Worm (Caenorhabditis elegans): Measurements from ENCODE around the gene K12H6.7.

DNA sequence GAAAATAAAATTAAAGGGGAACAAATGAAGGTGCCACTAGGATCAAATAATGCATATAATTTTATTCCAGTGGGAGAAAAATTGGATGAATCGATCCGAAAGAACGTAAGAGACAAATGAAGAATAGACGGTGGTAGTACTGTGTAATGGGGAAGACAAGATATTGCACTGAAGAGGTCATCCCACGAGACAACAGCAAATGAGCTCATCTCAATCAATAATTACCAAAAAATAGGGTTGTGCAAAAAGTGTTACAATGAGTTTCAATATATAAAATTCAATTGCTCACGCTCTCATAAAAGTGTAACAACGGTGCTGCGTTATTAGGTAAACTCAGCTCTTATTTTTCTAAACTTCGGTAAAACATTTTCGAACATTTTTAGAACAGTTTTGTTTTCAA, at the start of gene K12H6.7:
- TF ChIP-seq alr-1 (tag; optimal IDR thresholded peaks at IDR 0.05): no peak
- TF ChIP-seq F13H6.1 (tag; optimal IDR thresholded peaks at IDR 0.05): no peak
- no peak for TF ChIP-seq nhr-237 (tag; optimal IDR thresholded peaks at IDR 0.05)
- no peak for TF ChIP-seq nhr-25 (tag; optimal IDR thresholded peaks at IDR 0.05)
- TF ChIP-seq elt-1 (tag; optimal IDR thresholded peaks at IDR 0.05): no peak
- no peak for TF ChIP-seq unc-62 (GFP tag; optimal IDR thresholded peaks at IDR 0.05)
- no peak for TF ChIP-seq peb-1 (tag; optimal IDR thresholded peaks at IDR 0.05)
- no peak for TF ChIP-seq Y55F3AM.14 (GFP tag; optimal IDR thresholded peaks at IDR 0.05)
- no peak for TF ChIP-seq ZK546.5 (tag; optimal IDR thresholded peaks at IDR 0.05)
- TF ChIP-seq lin-13 (GFP tag; optimal IDR thresholded peaks at IDR 0.05): no peak
- no peak for TF ChIP-seq nhr-77 (tag; optimal IDR thresholded peaks at IDR 0.05)

All from whole organism, L2 larva.